Worm (Caenorhabditis elegans): ENCODE results near the gene grl-29.

DNA sequence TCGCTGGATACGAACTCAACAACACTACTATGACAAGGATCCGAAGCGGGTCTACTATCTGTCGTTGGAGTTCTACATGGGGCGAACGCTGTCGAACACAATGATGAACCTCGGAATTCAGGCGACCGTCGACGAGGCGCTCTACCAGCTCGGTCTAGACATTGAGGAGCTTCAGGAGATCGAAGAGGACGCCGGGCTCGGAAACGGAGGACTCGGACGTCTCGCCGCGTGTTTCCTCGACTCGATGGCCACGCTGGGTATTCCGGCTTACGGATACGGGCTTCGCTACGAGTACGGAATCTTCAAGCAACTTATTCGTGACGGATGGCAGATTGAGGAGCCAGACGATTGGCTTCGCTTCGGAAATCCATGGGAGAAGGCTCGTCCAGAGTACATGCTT lies 26.6 kb upstream of the grl-29 start:
- TF ChIP-seq ztf-23 (GFP tag; IDR thresholded peaks at IDR 0.05): no peak
- TF ChIP-seq flt-1 (GFP tag; IDR thresholded peaks at IDR 0.05): no peak
- no peak for TF ChIP-seq cog-1 (tag; optimal IDR thresholded peaks at IDR 0.05)
- no peak for TF ChIP-seq tab-1 (GFP tag; IDR thresholded peaks at IDR 0.05)
- no peak for TF ChIP-seq ztf-29 (GFP tag; IDR thresholded peaks at IDR 0.05)
- TF ChIP-seq ref-1 (GFP tag; conservative IDR thresholded peaks at IDR 0.05): no peak

Measured in whole organism, midembryonic.